Worm (Caenorhabditis elegans): ENCODE data around the gene W09G12.8.

DNA sequence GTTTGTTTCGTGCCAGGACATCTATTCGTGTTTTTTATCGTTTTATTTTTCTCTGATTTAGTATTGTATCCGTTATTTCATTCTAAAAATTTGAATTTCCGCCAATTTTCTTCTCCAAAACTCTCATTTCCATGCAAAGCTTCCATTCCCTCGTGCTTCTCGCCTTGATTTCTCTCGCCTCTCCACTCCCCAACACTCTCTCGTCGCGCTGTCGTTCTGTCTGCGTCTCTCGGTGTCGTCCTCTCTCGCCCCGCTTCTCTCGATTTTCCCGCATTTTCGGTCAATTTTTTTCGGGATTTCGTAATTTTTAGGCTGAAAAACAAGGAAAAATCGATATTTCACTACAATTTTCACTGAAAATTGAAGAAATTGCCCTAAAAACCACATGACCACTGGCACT, 48.6 kb downstream of the W09G12.8 start, which contains the start of gene C09E9.1:
- TF ChIP-seq ztf-23 (GFP tag; IDR thresholded peaks at IDR 0.05) (no peak), med-1 (GFP tag; optimal IDR thresholded peaks at IDR 0.05; ENCODE audit: insufficient read depth) (no peak), ref-1 (GFP tag; conservative IDR thresholded peaks at IDR 0.05) (no peak)
